Worm (Caenorhabditis elegans): ENCODE data around the gene Y39F10A.1.

DNA sequence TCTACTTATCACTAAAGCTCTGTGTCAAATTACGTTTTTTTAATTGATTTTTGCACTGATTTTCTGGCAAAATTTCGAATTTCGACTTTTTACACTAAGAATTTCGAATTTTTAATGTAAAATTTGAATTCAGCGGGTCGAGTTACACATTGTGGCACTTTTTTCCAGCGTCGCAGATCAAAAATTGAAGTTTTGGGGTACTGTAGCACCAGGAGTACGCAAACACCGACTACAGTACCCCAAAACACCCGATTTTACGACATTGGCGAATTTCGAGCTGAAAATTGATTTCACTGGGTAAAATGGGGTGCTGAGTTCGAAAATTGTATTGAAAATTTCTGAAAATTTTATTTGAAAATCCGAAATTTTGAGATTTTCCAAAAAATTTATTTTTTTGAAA, 42.7 kb upstream of the Y39F10A.1 start:
- TF ChIP-seq nhr-76 (tag; optimal IDR thresholded peaks at IDR 0.05) (no peak), elt-2 (tag; optimal IDR thresholded peaks at IDR 0.05) (no peak), unc-130 (tag; optimal IDR thresholded peaks at IDR 0.05) (no peak), snu-23 (GFP tag; optimal IDR thresholded peaks at IDR 0.05) (no peak), tlp-1 (tag; optimal IDR thresholded peaks at IDR 0.05) (no peak), alr-1 (tag; optimal IDR thresholded peaks at IDR 0.05; ENCODE audit: borderline replicate concordance) (no peak), mdl-1 (tag; optimal IDR thresholded peaks at IDR 0.05) (no peak), ces-1 (GFP tag; optimal IDR thresholded peaks at IDR 0.05) (no peak), snpc-4 (tag; optimal IDR thresholded peaks at IDR 0.05) (no peak), skn-1 (tag; optimal IDR thresholded peaks at IDR 0.05) (no peak), xbp-1 (tag; optimal IDR thresholded peaks at IDR 0.05) (no peak), zip-4 (GFP tag; optimal IDR thresholded peaks at IDR 0.05) (no peak), nhr-47 (tag; optimal IDR thresholded peaks at IDR 0.05) (no peak)
